Comparison of ENCODE assay signal across 2 worm cellular contexts in genomic region chrIV:830262-830960, ce11.
TF ChIP-seq lines count a peak whose summit lies in the region.

No protein-coding gene starts in this region.

TF ChIP-seq in whole organism, L4 larva, 104 proteins besides CTCF, POLR2A, EP300 and RAD21:
- TF ChIP-seq ceh-82 (tag; optimal IDR thresholded peaks at IDR 0.05; lab: Kevin White, UChicago), result no peak
- TF ChIP-seq dve-1 (tag; optimal IDR thresholded peaks at IDR 0.05; lab: Kevin White, UChicago; ENCODE audit: insufficient read depth), result no peak
- peak; percentile 93 for TF ChIP-seq aha-1 (tag; lab: Kevin White, UChicago)

TF ChIP-seq in whole organism, young adult, 124 proteins besides CTCF, POLR2A, EP300 and RAD21:
- no peak for TF ChIP-seq attf-3 (GFP tag; conservative IDR thresholded peaks at IDR 0.05; lab: Robert Waterston, UW)
- TF ChIP-seq efl-1 (GFP tag; optimal IDR thresholded peaks at IDR 0.05; lab: Kevin White, UChicago), result peak; percentile 57
- no peak for TF ChIP-seq him-1 (tag; optimal IDR thresholded peaks at IDR 0.05; lab: Kevin White, UChicago)
- peak; percentile 58 for TF ChIP-seq madf-6 (GFP tag; IDR thresholded peaks at IDR 0.05; lab: Robert Waterston, UW)
- TF ChIP-seq ekl-4 (GFP tag; IDR thresholded peaks at IDR 0.05; lab: Robert Waterston, UW), result no peak
- TF ChIP-seq tlf-1 (GFP tag; optimal IDR thresholded peaks at IDR 0.05; lab: Kevin White, UChicago), result no peak
